Worm (Caenorhabditis elegans) whole organism, midembryonic: ENCODE measurements around the gene C09F12.2.

Experiments used
- T22C8.4 ChIP-seq: fragments of 200-800 bp; sonication (Bioruptor generic); IDR thresholded peaks from 2 replicates; pipeline ENCODE4 v1.3.6; 2022; ENCODE audit warnings: missing genetic modification characterization, missing compliant biosample characterization
- cog-1 ChIP-seq: sonication (generic microtip); optimal IDR thresholded peaks from 2 replicates; lab custom pipeline; 2016; ENCODE audit warnings: missing genetic modification characterization, missing compliant biosample characterization
- flt-1 ChIP-seq: fragments of 200-800 bp; sonication (Bioruptor generic); IDR thresholded peaks from 2 replicates; pipeline ENCODE4 v1.3.6; 2022; ENCODE audit warnings: missing genetic modification characterization, missing compliant biosample characterization
- klf-2 ChIP-seq: fragments of 200-800 bp; sonication (Bioruptor generic); conservative IDR thresholded peaks from 2 replicates; pipeline ENCODE4 v1.3.6; 2022; ENCODE audit warnings: missing genetic modification reagents, missing genetic modification characterization, missing compliant biosample characterization
- med-1 ChIP-seq: sonication (generic microtip); optimal IDR thresholded peaks from 2 replicates; lab custom pipeline; 2017; ENCODE audit warnings: missing genetic modification characterization, mild to moderate bottlenecking, missing compliant biosample characterization, antibody characterized with exemption, missing genetic modification reagents; ENCODE audit not compliant: insufficient read depth
- ref-1 ChIP-seq: fragments of 200-800 bp; sonication (Bioruptor generic); conservative IDR thresholded peaks from 2 replicates; pipeline ENCODE4 v1.3.6; 2022; ENCODE audit warnings: missing genetic modification reagents, missing genetic modification characterization, missing compliant biosample characterization
- tab-1 ChIP-seq: fragments of 200-800 bp; sonication (Bioruptor generic); IDR thresholded peaks from 2 replicates; pipeline ENCODE4 v1.3.6; 2022; ENCODE audit warnings: missing genetic modification characterization, missing compliant biosample characterization
- ztf-23 ChIP-seq: fragments of 200-800 bp; sonication (Bioruptor generic); IDR thresholded peaks from 2 replicates; pipeline ENCODE4 v1.3.6; 2022; ENCODE audit warnings: missing genetic modification reagents, missing genetic modification characterization, missing compliant biosample characterization
- ztf-29 ChIP-seq: fragments of 200-800 bp; sonication (Bioruptor generic); IDR thresholded peaks from 2 replicates; pipeline ENCODE4 v1.3.6; 2022; ENCODE audit warnings: missing genetic modification reagents, missing genetic modification characterization, missing compliant biosample characterization

- TF ChIP-seq flt-1, result no peak
- no peak for TF ChIP-seq tab-1 (GFP tag; lab: Robert Waterston, UW)
- no peak for TF ChIP-seq T22C8.4 (GFP tag; lab: Robert Waterston, UW)
- TF ChIP-seq ref-1 (GFP tag; lab: Robert Waterston, UW), result no peak
- TF ChIP-seq klf-2 (GFP tag; lab: Robert Waterston, UW), result no peak
- TF ChIP-seq med-1 (GFP tag; lab: Kevin White, UChicago), result no peak
- no peak for TF ChIP-seq ztf-29 (GFP tag; lab: Robert Waterston, UW)
- TF ChIP-seq cog-1 (tag; lab: Kevin White, UChicago), result no peak
- no peak for TF ChIP-seq ztf-23 (GFP tag; lab: Robert Waterston, UW)
Measured at ce11 chrX:11060940-11061339, 7.2 kb downstream of the C09F12.2 start.
